Worm (Caenorhabditis elegans) whole organism, mixed stage, embryonic: Measurements from ENCODE around the gene F20D6.11.

ENCODE experiments used
- blmp-1 ChIP-seq: fragments of 150-350 bp; optimal IDR thresholded peaks from 2 replicates; lab custom pipeline; 2014; ENCODE audit warnings: missing biosample characterization, missing genetic modification characterization
- ceh-43 ChIP-seq: fragments of 200-800 bp; sonication (Bioruptor generic); optimal IDR thresholded peaks from 2 replicates; lab custom pipeline; 2018; ENCODE audit warnings: mild to moderate bottlenecking, missing genetic modification characterization, moderate library complexity, missing compliant biosample characterization
- ces-1 ChIP-seq: fragments of 150-350 bp; optimal IDR thresholded peaks from 2 replicates; lab custom pipeline; 2014; ENCODE audit warnings: missing biosample characterization, missing genetic modification reagents, missing genetic modification characterization
- hlh-1 ChIP-seq: fragments of 150-350 bp; optimal IDR thresholded peaks from 2 replicates; lab custom pipeline; 2014; ENCODE audit warnings: missing biosample characterization, missing genetic modification reagents, missing genetic modification characterization
- nhr-12 ChIP-seq: fragments of 150-350 bp; optimal IDR thresholded peaks from 2 replicates; lab custom pipeline; 2014; ENCODE audit warnings: missing biosample characterization, missing genetic modification characterization
- nhr-237 ChIP-seq: fragments of 150-350 bp; optimal IDR thresholded peaks from 2 replicates; lab custom pipeline; 2014; ENCODE audit warnings: missing biosample characterization, missing genetic modification characterization
- nhr-28 ChIP-seq: fragments of 150-350 bp; optimal IDR thresholded peaks from 2 replicates; lab custom pipeline; 2014; ENCODE audit warnings: missing biosample characterization, missing genetic modification characterization
- pha-4 ChIP-seq: fragments of 150-350 bp; optimal IDR thresholded peaks from 2 replicates; lab custom pipeline; 2018; ENCODE audit warnings: missing biosample characterization, missing genetic modification reagents, missing genetic modification characterization
- snpc-4 ChIP-seq: fragments of 150-350 bp; optimal IDR thresholded peaks from 2 replicates; lab custom pipeline; 2014; ENCODE audit warnings: missing biosample characterization, missing genetic modification characterization
- sptf-1 ChIP-seq: sonication (generic microtip); optimal IDR thresholded peaks from 2 replicates; lab custom pipeline; 2017; ENCODE audit warnings: mild to moderate bottlenecking, missing genetic modification characterization, moderate library complexity, missing compliant biosample characterization
- tbx-8 ChIP-seq: fragments of 200-800 bp; sonication (Bioruptor generic); optimal IDR thresholded peaks from 2 replicates; lab custom pipeline; 2018; ENCODE audit warnings: mild to moderate bottlenecking, missing genetic modification characterization, moderate library complexity, missing compliant biosample characterization
- ztf-11 ChIP-seq: fragments of 150-350 bp; optimal IDR thresholded peaks from 2 replicates; lab custom pipeline; 2014; ENCODE audit warnings: missing biosample characterization, missing genetic modification characterization

ce11 chrV:8168219-8168962 is 30.5 kb downstream of the F20D6.11 start, which contains the start of gene F20D6.8:
- no peak for TF ChIP-seq blmp-1 (tag; lab: Kevin White, UChicago)
- no peak for TF ChIP-seq pha-4 (tag; lab: Kevin White, UChicago)
- no peak for TF ChIP-seq nhr-28
- no peak for TF ChIP-seq tbx-8 (GFP tag; lab: Kevin White, UChicago)
- TF ChIP-seq ztf-11 (tag; lab: Kevin White, UChicago): no peak
- TF ChIP-seq nhr-237 (tag; lab: Kevin White, UChicago): no peak
- TF ChIP-seq hlh-1 (tag; lab: Kevin White, UChicago): no peak
- TF ChIP-seq sptf-1 (tag; lab: Kevin White, UChicago): no peak
- TF ChIP-seq ceh-43 (GFP tag; lab: Kevin White, UChicago): no peak
- no peak for TF ChIP-seq nhr-12
- TF ChIP-seq snpc-4 (tag; lab: Kevin White, UChicago): no peak
- TF ChIP-seq ces-1: peak; percentile 32
